Worm (Caenorhabditis elegans): ENCODE data around the gene F14H3.3.

ce11 chrV:16100103-16100730 is 46.9 kb upstream of the F14H3.3 start, which contains the start of gene cth-1:
- no peak for TF ChIP-seq aly-2 (tag; optimal IDR thresholded peaks at IDR 0.05)
- TF ChIP-seq snpc-4 (tag; optimal IDR thresholded peaks at IDR 0.05): no peak
- no peak for TF ChIP-seq alr-1 (tag; optimal IDR thresholded peaks at IDR 0.05)
- TF ChIP-seq lin-13 (GFP tag; optimal IDR thresholded peaks at IDR 0.05): no peak
- no peak for TF ChIP-seq ama-1 (optimal IDR thresholded peaks at IDR 0.05)
- no peak for TF ChIP-seq unc-62 (GFP tag; optimal IDR thresholded peaks at IDR 0.05)
- TF ChIP-seq nhr-11 (tag; optimal IDR thresholded peaks at IDR 0.05): no peak
- TF ChIP-seq ceh-82 (tag; optimal IDR thresholded peaks at IDR 0.05): no peak
